Fruit fly (Drosophila melanogaster): ENCODE data around the gene CG5646.

DNA sequence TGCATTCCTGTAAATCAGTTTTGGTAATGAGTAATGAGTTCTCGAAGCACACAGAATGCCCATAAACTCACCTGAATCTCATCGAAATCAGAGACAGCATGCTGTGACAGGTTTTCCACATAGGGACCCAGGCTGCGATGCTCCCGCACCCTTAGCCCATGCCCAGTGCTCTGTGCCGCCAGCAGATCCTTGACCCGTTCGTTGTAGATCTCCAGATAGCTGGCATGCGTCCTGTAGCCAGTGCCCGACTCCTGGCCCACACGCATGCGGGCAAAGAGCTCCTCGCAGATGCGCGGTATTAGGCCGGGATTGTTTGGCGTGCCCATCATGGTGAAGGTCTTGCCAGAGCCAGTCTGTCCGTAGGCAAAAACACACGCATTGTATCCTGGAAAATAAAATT lies 8.4 kb downstream of the CG5646 start:
- TF ChIP-seq EcR (GFP tag; optimal IDR thresholded peaks at IDR 0.05) (no peak), Ets98B (GFP tag; IDR thresholded peaks at IDR 0.05) (no peak), CG13204 (GFP tag; optimal IDR thresholded peaks at IDR 0.05) (no peak), CG15710 (tag; optimal IDR thresholded peaks at IDR 0.05) (no peak), gl (tag; optimal IDR thresholded peaks at IDR 0.05) (no peak), CG10348 (GFP tag; IDR thresholded peaks at IDR 0.05) (no peak), CG12605 (GFP tag; IDR thresholded peaks at IDR 0.05) (no peak), D1 (tag; optimal IDR thresholded peaks at IDR 0.05) (no peak), CG32121 (GFP tag; IDR thresholded peaks at IDR 0.05) (no peak), Pif1B (GFP tag; optimal IDR thresholded peaks at IDR 0.05) (no peak), CG4496 (GFP tag; IDR thresholded peaks at IDR 0.05) (no peak), rn (GFP tag; IDR thresholded peaks at IDR 0.05) (no peak)

All from whole organism, pupa.